Worm (Caenorhabditis elegans) whole organism, early embryonic: ENCODE results near the gene T24E12.13.

ENCODE experiments used
- B0310.2 ChIP-seq: sonication (generic microtip); optimal IDR thresholded peaks from 2 replicates; lab custom pipeline; 2016; ENCODE audit warnings: mild to moderate bottlenecking, missing genetic modification characterization, missing compliant biosample characterization
- ama-1 ChIP-seq: fragments of 150-350 bp; optimal IDR thresholded peaks from 2 replicates; lab custom pipeline; 2014
- ets-7 ChIP-seq: sonication (generic microtip); optimal IDR thresholded peaks from 2 replicates; lab custom pipeline; 2016; ENCODE audit warnings: missing genotype, missing genetic modification characterization, missing compliant biosample characterization
- hmbx-1 ChIP-seq: sonication (generic microtip); optimal IDR thresholded peaks from 2 replicates; lab custom pipeline; 2016; ENCODE audit warnings: mild to moderate bottlenecking, missing genetic modification characterization, missing compliant biosample characterization
- scrt-1 ChIP-seq: fragments of 200-800 bp; sonication (Bioruptor generic); IDR thresholded peaks from 2 replicates; pipeline ENCODE4 v1.3.6; 2022; ENCODE audit warnings: missing genetic modification characterization, missing compliant biosample characterization
- sea-1 ChIP-seq: fragments of 200-800 bp; sonication (Bioruptor generic); conservative IDR thresholded peaks from 2 replicates; pipeline ENCODE4 v1.3.6; 2022; ENCODE audit warnings: missing genetic modification characterization, missing compliant biosample characterization
- tra-4 ChIP-seq: sonication (generic microtip); optimal IDR thresholded peaks from 2 replicates; lab custom pipeline; 2017; ENCODE audit warnings: missing genetic modification characterization, missing compliant biosample characterization

- TF ChIP-seq hmbx-1 (tag; lab: Kevin White, UChicago) = no peak
- TF ChIP-seq ama-1 (lab: Kevin White, UChicago) = no peak
- no peak for TF ChIP-seq ets-7 (tag; lab: Kevin White, UChicago)
- TF ChIP-seq tra-4 (tag; lab: Kevin White, UChicago) = no peak
- TF ChIP-seq B0310.2 (tag; lab: Kevin White, UChicago) = no peak
- TF ChIP-seq sea-1 = no peak
- TF ChIP-seq scrt-1 (GFP tag; lab: Robert Waterston, UW) = no peak
Measured at ce11 chrII:3810550-3810949, 23.3 kb downstream of the T24E12.13 start.
